Fruit fly (Drosophila melanogaster) Kc167 (cell line): ENCODE results near the gene Or83a.

Source experiments
- Myc ChIP-seq: fragments of >200 bp; optimal IDR thresholded peaks from 2 replicates; lab custom pipeline; 2017; ENCODE audit warnings: missing external identifiers
- Sin3A ChIP-seq: fragments of >200 bp; optimal IDR thresholded peaks from 2 replicates; lab custom pipeline; 2018; ENCODE audit warnings: missing external identifiers
- h ChIP-seq: fragments of >200 bp; optimal IDR thresholded peaks from 3 replicates; lab custom pipeline; 2018; ENCODE audit warnings: missing external identifiers
- insv ChIP-seq: fragments of >200 bp; optimal IDR thresholded peaks from 3 replicates; lab custom pipeline; 2018; ENCODE audit warnings: missing external identifiers
- psq ChIP-seq: fragments of >200 bp; optimal IDR thresholded peaks from 2 replicates; lab custom pipeline; 2017; ENCODE audit warnings: missing external identifiers
- ttk ChIP-seq: sonication (Bioruptor generic); optimal IDR thresholded peaks from 2 replicates; lab custom pipeline; 2017; ENCODE audit warnings: missing external identifiers

The Or83a gene

dm6 chr3R:5368170-5368781, 30.7 kb downstream of the Or83a start, which contains the start of gene Cerk:
Gene Cerk, minus strand, starts transcription at chr3R:5368306.
- TF ChIP-seq Sin3A (no peak), insv (lab: Kevin White, UChicago) (no peak), psq (lab: Kevin White, UChicago) (no peak), ttk (no peak), h (lab: Kevin White, UChicago) (no peak), Myc (lab: Kevin White, UChicago) (no peak)

- TF ChIP-seq insv (lab: Kevin White, UChicago) (no peak), h (lab: Kevin White, UChicago) (no peak)
Observed at dm6 chr3R:5367512-5368169, 31.4 kb downstream of the Or83a start.

dm6 chr3R:5364539-5365273, 34.3 kb downstream of the Or83a start:
- TF ChIP-seq psq (lab: Kevin White, UChicago) (no peak), insv (lab: Kevin White, UChicago) (no peak), Sin3A (no peak), h (lab: Kevin White, UChicago) (no peak), ttk (no peak), Myc (lab: Kevin White, UChicago) (no peak)

DNA sequence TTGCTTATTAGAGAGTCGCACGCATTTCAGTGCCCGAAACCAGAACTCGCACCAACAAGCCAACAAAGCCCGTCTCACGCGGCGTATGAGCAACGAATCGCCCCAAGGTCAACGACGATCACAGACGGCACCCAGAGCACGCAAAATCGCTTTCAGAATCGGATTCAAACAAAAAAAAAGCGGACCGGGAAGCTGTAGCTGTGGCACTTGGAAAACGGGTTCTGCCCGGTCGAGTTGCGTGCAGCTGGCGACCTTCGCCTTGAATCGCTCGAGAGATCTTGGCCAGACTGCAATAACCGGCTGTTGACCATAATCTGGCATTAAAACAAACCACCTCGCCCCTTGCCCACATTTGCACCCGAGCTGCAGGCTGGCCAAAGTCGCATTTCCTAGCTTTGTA, 35.6 kb downstream of the Or83a start:
- no peak for TF ChIP-seq ttk
- no peak for TF ChIP-seq Myc (lab: Kevin White, UChicago)
- TF ChIP-seq h (lab: Kevin White, UChicago): no peak
- TF ChIP-seq insv (lab: Kevin White, UChicago): no peak
- no peak for TF ChIP-seq Sin3A
- TF ChIP-seq psq (lab: Kevin White, UChicago): no peak

- TF ChIP-seq psq (lab: Kevin White, UChicago) (no peak), insv (lab: Kevin White, UChicago) (no peak), ttk (no peak), h (lab: Kevin White, UChicago) (no peak), Sin3A (no peak), Myc (lab: Kevin White, UChicago) (no peak)
Observed at dm6 chr3R:5361681-5362319, 37.2 kb downstream of the Or83a start.

dm6 chr3R:5357935-5358414, 41.0 kb downstream of the Or83a start, which contains the start of gene Prosbeta7:
Gene Prosbeta7, minus strand, starts transcription at chr3R:5358364.
- no peak for TF ChIP-seq ttk
- TF ChIP-seq insv (lab: Kevin White, UChicago): no peak
- TF ChIP-seq Sin3A: no peak
- TF ChIP-seq psq (lab: Kevin White, UChicago): no peak
- TF ChIP-seq Myc (lab: Kevin White, UChicago): no peak
- TF ChIP-seq h (lab: Kevin White, UChicago): no peak

- TF ChIP-seq psq (lab: Kevin White, UChicago): no peak
Observed at dm6 chr3R:5355135-5355493, 43.9 kb downstream of the Or83a start.

- no peak for TF ChIP-seq ttk
- TF ChIP-seq Sin3A: no peak
- no peak for TF ChIP-seq insv (lab: Kevin White, UChicago)
- TF ChIP-seq Myc (lab: Kevin White, UChicago): no peak
- TF ChIP-seq psq (lab: Kevin White, UChicago): no peak
- TF ChIP-seq h (lab: Kevin White, UChicago): no peak
Observed at dm6 chr3R:5354373-5355134, 44.4 kb downstream of the Or83a start, which contains the start of the genes CG11999 and CG1161. Gene CG11999, minus strand, starts transcription at chr3R:5354747. Gene CG1161, plus strand, starts transcription at chr3R:5355092.

- no peak for TF ChIP-seq Sin3A
- no peak for TF ChIP-seq psq (lab: Kevin White, UChicago)
- TF ChIP-seq h (lab: Kevin White, UChicago): no peak
- no peak for TF ChIP-seq ttk
- TF ChIP-seq Myc (lab: Kevin White, UChicago): no peak
Observed at dm6 chr3R:5350393-5350972, 48.5 kb downstream of the Or83a start, which contains the start of gene mtd. Gene mtd, minus strand, starts transcription at chr3R:5350443.
